Fruit fly (Drosophila melanogaster) whole organism, embryonic: ENCODE results near the gene CG12560.

Experiments used
- BEAF-32 ChIP-seq: fragments of 200-800 bp; sonication (Bioruptor generic); optimal IDR thresholded peaks from 3 replicates; lab custom pipeline; 2017; ENCODE audit warnings: missing biosample characterization, missing genetic modification characterization, mild to moderate bottlenecking, moderate library complexity, missing genetic modification reagents
- Bdp1 ChIP-seq: fragments of 200-800 bp; sonication (Bioruptor generic); optimal IDR thresholded peaks from 3 replicates; lab custom pipeline; 2016; ENCODE audit warnings: missing biosample characterization, missing genetic modification characterization
- CG10267 ChIP-seq: fragments of 200-800 bp; sonication (Bioruptor generic); optimal IDR thresholded peaks from 2 replicates; lab custom pipeline; 2018; ENCODE audit warnings: missing biosample characterization, mild to moderate bottlenecking, missing genetic modification characterization, moderate library complexity
- CG13287 ChIP-seq: fragments of 200-800 bp; sonication (Bioruptor generic); IDR thresholded peaks from 2 replicates; pipeline ENCODE4 v1.3.6; 2022; ENCODE audit warnings: missing biosample characterization, missing genetic modification characterization; ENCODE audit not compliant: partially characterized antibody
- CG13296 ChIP-seq: fragments of 200-800 bp; sonication (Bioruptor generic); optimal IDR thresholded peaks from 3 replicates; lab custom pipeline; 2018; ENCODE audit warnings: missing biosample characterization, mild to moderate bottlenecking, missing genetic modification characterization
- CG14710 ChIP-seq: fragments of 200-800 bp; sonication (Bioruptor generic); optimal IDR thresholded peaks from 3 replicates; lab custom pipeline; 2019; ENCODE audit warnings: missing biosample characterization, mild to moderate bottlenecking, missing genetic modification characterization, moderate library complexity
- CG15514 ChIP-seq: fragments of 200-800 bp; sonication (Bioruptor generic); optimal IDR thresholded peaks from 3 replicates; lab custom pipeline; 2017; ENCODE audit warnings: missing biosample characterization, missing genetic modification characterization, mild to moderate bottlenecking, moderate library complexity, missing genetic modification reagents
- CG1603 ChIP-seq: fragments of 200-800 bp; sonication (Bioruptor generic); optimal IDR thresholded peaks from 2 replicates; lab custom pipeline; 2019; ENCODE audit warnings: missing biosample characterization, mild to moderate bottlenecking, missing genetic modification characterization, moderate library complexity
- CG2199 ChIP-seq: fragments of 200-800 bp; sonication (Bioruptor generic); IDR thresholded peaks from 3 replicates; pipeline ENCODE4 v1.3.6; 2022; ENCODE audit warnings: missing biosample characterization, missing genetic modification characterization
- CG32532 ChIP-seq: fragments of 200-800 bp; sonication (Bioruptor generic); IDR thresholded peaks from 2 replicates; pipeline ENCODE4 v1.3.6; 2022; ENCODE audit warnings: missing biosample characterization, missing genetic modification characterization
- CG34224 ChIP-seq: fragments of 200-800 bp; sonication (Bioruptor generic); IDR thresholded peaks from 3 replicates; pipeline ENCODE4 v1.3.6; 2022; ENCODE audit warnings: missing biosample characterization, missing genetic modification characterization; ENCODE audit not compliant: partially characterized antibody
- CG3847 ChIP-seq: fragments of 200-800 bp; sonication (Bioruptor generic); IDR thresholded peaks from 2 replicates; pipeline ENCODE4 v1.3.6; 2022; ENCODE audit warnings: missing biosample characterization, missing genetic modification characterization
- CG43689 ChIP-seq: fragments of 200-800 bp; sonication (Bioruptor generic); IDR thresholded peaks from 2 replicates; pipeline ENCODE4 v1.3.6; 2022; ENCODE audit warnings: missing biosample characterization, missing genetic modification characterization
- CG6791 ChIP-seq: fragments of 200-800 bp; sonication (Bioruptor generic); IDR thresholded peaks from 3 replicates; pipeline ENCODE4 v1.3.6; 2022; ENCODE audit warnings: missing biosample characterization, missing genetic modification characterization; ENCODE audit not compliant: partially characterized antibody
- CG9797 ChIP-seq: fragments of 200-800 bp; sonication (Bioruptor generic); optimal IDR thresholded peaks from 3 replicates; lab custom pipeline; 2018; ENCODE audit warnings: missing biosample characterization, mild to moderate bottlenecking, missing genetic modification characterization
- Dbx ChIP-seq: fragments of 200-800 bp; sonication (Bioruptor generic); IDR thresholded peaks from 3 replicates; pipeline ENCODE4 v1.3.6; 2022; ENCODE audit warnings: missing biosample characterization, missing genetic modification characterization
- Dp ChIP-seq: fragments of 200-800 bp; sonication (Bioruptor generic); optimal IDR thresholded peaks from 2 replicates; lab custom pipeline; 2018; ENCODE audit warnings: missing biosample characterization, mild to moderate bottlenecking, missing genetic modification characterization, moderate library complexity
- E2f2 ChIP-seq: fragments of 200-800 bp; sonication (Bioruptor generic); IDR thresholded peaks from 2 replicates; pipeline ENCODE4 v1.3.6; 2022; ENCODE audit warnings: missing biosample characterization, missing genetic modification characterization
- MBD-R2 ChIP-seq: fragments of 200-800 bp; sonication (Bioruptor generic); IDR thresholded peaks from 2 replicates; pipeline ENCODE4 v1.3.6; 2022; ENCODE audit warnings: missing biosample characterization, missing genetic modification characterization
- MESR4 ChIP-seq: fragments of 200-800 bp; sonication (Bioruptor generic); optimal IDR thresholded peaks from 2 replicates; lab custom pipeline; 2018; ENCODE audit warnings: missing biosample characterization, mild to moderate bottlenecking, missing genetic modification characterization, moderate library complexity
- Ptx1 ChIP-seq: fragments of 200-800 bp; sonication (Bioruptor generic); IDR thresholded peaks from 2 replicates; pipeline ENCODE4 v1.3.6; 2022; ENCODE audit warnings: missing biosample characterization, missing genetic modification characterization
- YL-1 ChIP-seq: fragments of 200-800 bp; sonication (Bioruptor generic); optimal IDR thresholded peaks from 3 replicates; lab custom pipeline; 2017; ENCODE audit warnings: missing biosample characterization, mild to moderate bottlenecking, missing genetic modification characterization
- bbx ChIP-seq: fragments of 200-800 bp; sonication (Bioruptor generic); IDR thresholded peaks from 2 replicates; pipeline ENCODE4 v1.3.6; 2022; ENCODE audit warnings: missing biosample characterization, missing genetic modification characterization; ENCODE audit not compliant: partially characterized antibody
- chinmo ChIP-seq: fragments of 200-800 bp; sonication (Bioruptor generic); IDR thresholded peaks from 4 replicates; pipeline ENCODE4 v1.3.6; 2022; ENCODE audit warnings: missing biosample characterization, missing genetic modification characterization; ENCODE audit not compliant: partially characterized antibody
- dm ChIP-seq: fragments of 200-800 bp; sonication (Bioruptor generic); optimal IDR thresholded peaks from 3 replicates; lab custom pipeline; 2016; ENCODE audit warnings: missing biosample characterization, missing genetic modification characterization
- ewg ChIP-seq: fragments of 200-800 bp; sonication (Bioruptor generic); optimal IDR thresholded peaks from 3 replicates; lab custom pipeline; 2017; ENCODE audit warnings: mild to moderate bottlenecking, missing biosample characterization, missing genetic modification reagents, missing genetic modification characterization
- gfzf ChIP-seq: fragments of 200-800 bp; sonication (Bioruptor generic); optimal IDR thresholded peaks from 2 replicates; lab custom pipeline; 2016; ENCODE audit warnings: missing biosample characterization, mild to moderate bottlenecking, missing genetic modification characterization, moderate library complexity
- hbn ChIP-seq: fragments of 200-800 bp; sonication (Bioruptor generic); IDR thresholded peaks from 2 replicates; pipeline ENCODE4 v1.3.6; 2022; ENCODE audit warnings: missing biosample characterization, missing genetic modification characterization; ENCODE audit not compliant: partially characterized antibody
- hkb ChIP-seq, 2 experiments: fragments of 200-800 bp in 1 of 2; fragments of >200 bp in 1 of 2; sonication (Bioruptor generic) in 1 of 2; IDR thresholded peaks in 1 of 2; optimal IDR thresholded peaks in 1 of 2; 2 replicates each; pipeline versions ENCODE4 v1.3.6 to Lab custom; 2017 to 2022; ENCODE audit warnings: missing biosample characterization in 1 of 2, missing genetic modification characterization in 1 of 2
- lbe ChIP-seq: fragments of 200-800 bp; sonication (Bioruptor generic); optimal IDR thresholded peaks from 2 replicates; lab custom pipeline; 2016; ENCODE audit warnings: missing biosample characterization, mild to moderate bottlenecking, missing genetic modification characterization
- lilli ChIP-seq: fragments of 200-800 bp; sonication (Bioruptor generic); optimal IDR thresholded peaks from 3 replicates; lab custom pipeline; 2016; ENCODE audit warnings: missing biosample characterization, missing genetic modification characterization
- mam ChIP-seq: fragments of 200-800 bp; sonication (Bioruptor generic); optimal IDR thresholded peaks from 3 replicates; lab custom pipeline; 2016; ENCODE audit warnings: missing biosample characterization, missing genetic modification characterization
- nmo ChIP-seq: fragments of 200-800 bp; sonication (Bioruptor generic); optimal IDR thresholded peaks from 2 replicates; lab custom pipeline; 2018; ENCODE audit warnings: missing biosample characterization, mild to moderate bottlenecking, missing genetic modification characterization, moderate library complexity
- pzg ChIP-seq: fragments of 200-800 bp; sonication (Bioruptor generic); optimal IDR thresholded peaks from 3 replicates; lab custom pipeline; 2018; ENCODE audit warnings: missing biosample characterization, mild to moderate bottlenecking, missing genetic modification characterization, moderate library complexity
- stwl ChIP-seq: fragments of 200-800 bp; sonication (Bioruptor generic); optimal IDR thresholded peaks from 3 replicates; lab custom pipeline; 2018; ENCODE audit warnings: missing biosample characterization, mild to moderate bottlenecking, missing genetic modification characterization, moderate library complexity
- trem ChIP-seq: fragments of 200-800 bp; optimal IDR thresholded peaks from 3 replicates; lab custom pipeline; 2019; ENCODE audit warnings: missing biosample characterization, mild to moderate bottlenecking, missing genetic modification characterization, moderate library complexity

CG12560 gene

DNA sequence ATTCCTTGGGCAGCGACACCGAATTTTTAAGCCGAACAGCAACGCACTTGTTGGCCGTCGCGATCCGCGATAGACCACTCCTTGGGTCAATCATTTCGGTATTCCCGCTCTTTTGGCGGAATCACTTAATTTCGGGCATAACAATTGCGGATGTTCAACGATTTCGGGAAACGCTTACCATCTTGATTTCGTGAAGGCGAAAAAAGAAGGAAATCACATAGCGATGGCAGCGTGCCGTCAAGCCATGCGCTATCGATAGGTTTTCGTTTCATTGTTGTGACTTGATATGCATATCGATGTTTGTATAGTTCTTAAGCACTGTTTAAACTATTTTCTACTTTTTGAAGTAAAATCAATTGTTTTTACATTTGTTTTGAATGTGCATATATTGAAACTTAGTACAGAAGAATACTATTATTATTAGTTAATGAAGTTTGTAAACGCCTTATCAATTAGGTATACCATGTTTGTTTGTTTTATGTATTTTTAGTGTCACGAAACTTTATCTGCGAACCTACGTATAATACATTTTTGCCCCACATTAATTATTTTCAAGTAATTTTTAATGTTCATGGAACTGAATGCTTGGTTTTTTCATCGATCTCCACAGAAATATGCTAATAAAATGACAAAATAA lies 33.5 kb upstream of the CG12560 start, which contains the start of gene RpL36A (continued):
- peak; percentile 75 for TF ChIP-seq CG13296 (GFP tag; lab: Kevin White, UChicago)
- peak; percentile 66 for TF ChIP-seq CG32532 (GFP tag; lab: Robert Waterston, UW)
- TF ChIP-seq CG2199 (GFP tag; lab: Robert Waterston, UW) = 0 out of 3 replicates have a peak, but pooled peaks have one; percentile 63
- peak; percentile 67; the same call in 2 of the 3 replicates for TF ChIP-seq Dbx
- TF ChIP-seq, all 482 proteins: peak for 271

DNA sequence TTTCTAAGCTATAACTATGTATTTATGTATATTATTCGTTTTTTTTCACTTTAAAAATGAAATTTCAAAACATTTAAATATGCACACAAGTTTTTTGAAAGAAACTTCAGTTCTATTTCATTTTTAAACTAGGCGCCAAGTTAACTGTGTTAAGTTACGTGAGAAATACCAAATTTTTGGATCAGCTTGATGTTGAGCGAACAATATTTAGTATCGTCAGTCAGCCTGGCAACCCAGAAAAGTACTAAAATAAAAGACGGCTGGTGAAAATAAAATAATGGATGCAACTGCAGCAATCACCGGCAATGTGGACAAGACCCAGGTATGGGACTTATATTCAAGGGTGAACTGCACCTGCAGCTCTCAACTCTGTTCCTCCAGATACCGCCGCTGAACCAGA lies 31.6 kb upstream of the CG12560 start, which contains the start of gene CCDC53:
TSS of gene CCDC53 (plus strand) at position 235 of the 400 bp plus-strand sequence.
- no peak for TF ChIP-seq lilli (GFP tag; lab: Kevin White, UChicago)
- no peak for TF ChIP-seq Bdp1 (GFP tag; lab: Kevin White, UChicago)
- no peak for TF ChIP-seq Ptx1 (GFP tag; lab: Robert Waterston, UW)
- no peak for TF ChIP-seq mam (GFP tag; lab: Kevin White, UChicago)
- TF ChIP-seq bbx (GFP tag; lab: Robert Waterston, UW) = peak; percentile 11; the same call in 1 of the 2 replicates
- peak; percentile 70; the same call in 2 of the 4 replicates for TF ChIP-seq chinmo
- peak; percentile 49; the same call in 1 of the 2 replicates for TF ChIP-seq MBD-R2 (GFP tag; lab: Robert Waterston, UW)
- peak; percentile 31 for TF ChIP-seq MESR4 (GFP tag; lab: Kevin White, UChicago)
- peak; percentile 10 for TF ChIP-seq trem (tag; lab: Kevin White, UChicago)
- no peak for TF ChIP-seq CG43689 (GFP tag; lab: Robert Waterston, UW)
- peak; percentile 16 for TF ChIP-seq YL-1 (GFP tag; lab: Kevin White, UChicago)
- TF ChIP-seq BEAF-32 = peak; percentile 34
- 0 out of 3 replicates have a peak, but pooled peaks have one; percentile 19 for TF ChIP-seq CG6791 (GFP tag; lab: Robert Waterston, UW)
- peak; percentile 33; the same call in 1 of the 2 replicates for TF ChIP-seq CG13287 (GFP tag; lab: Robert Waterston, UW)
- TF ChIP-seq CG34224 (GFP tag; lab: Robert Waterston, UW) = peak; percentile 21; the same call in 1 of the 3 replicates
- peak; percentile 33; the same call in 1 of the 2 replicates for TF ChIP-seq hbn (GFP tag; lab: Robert Waterston, UW)
- peak; percentile 29 for TF ChIP-seq stwl
- TF ChIP-seq gfzf = peak; percentile 82
- TF ChIP-seq ewg (GFP tag; lab: Kevin White, UChicago) = no peak
- peak; percentile 19 for TF ChIP-seq lbe (GFP tag; lab: Kevin White, UChicago)
- peak; percentile 71 for TF ChIP-seq pzg (GFP tag; lab: Kevin White, UChicago)
- peak; percentile 93 for TF ChIP-seq E2f2 (GFP tag; lab: Robert Waterston, UW)
- TF ChIP-seq CG14710 (tag; lab: Kevin White, UChicago) = peak; percentile 12
- TF ChIP-seq CG15514 (GFP tag; lab: Kevin White, UChicago) = peak; percentile 17
- TF ChIP-seq CG3847 (GFP tag; lab: Robert Waterston, UW) = 0 out of 2 replicates have a peak, but pooled peaks have one; percentile 33
- TF ChIP-seq CG1603 (tag; lab: Kevin White, UChicago) = peak; percentile 14
- TF ChIP-seq dm (GFP tag; lab: Kevin White, UChicago) = no peak
- peak; percentile 19 for TF ChIP-seq CG10267 (tag; lab: Kevin White, UChicago)
- TF ChIP-seq Dp (GFP tag; lab: Kevin White, UChicago) = peak; percentile 92
- TF ChIP-seq CG9797 = peak; percentile 61
- TF ChIP-seq hkb (optimal IDR thresholded peaks at IDR 0.05; lab: Kevin White, UChicago) = no peak
- peak; percentile 32; the same call in 1 of the 2 replicates for TF ChIP-seq hkb (GFP tag; IDR thresholded peaks at IDR 0.05; lab: Robert Waterston, UW)
- TF ChIP-seq nmo (GFP tag; lab: Kevin White, UChicago) = no peak
- TF ChIP-seq, all 482 proteins: peak for 24
